Worm (Caenorhabditis elegans) whole organism, L4 larva: Measurements from ENCODE around the gene acbp-4.

ENCODE experiments used
- D1046.2 ChIP-seq: fragments of 200-800 bp; sonication (Bioruptor generic); IDR thresholded peaks from 2 replicates; pipeline ENCODE4 v1.3.6; 2022; ENCODE audit warnings: missing genetic modification characterization, missing compliant biosample characterization
- F10B5.3 ChIP-seq: sonication (generic microtip); optimal IDR thresholded peaks from 2 replicates; lab custom pipeline; 2016; ENCODE audit warnings: mild to moderate bottlenecking, missing genetic modification characterization, missing compliant biosample characterization
- F44E2.7 ChIP-seq: fragments of 200-800 bp; sonication (Bioruptor generic); IDR thresholded peaks from 2 replicates; pipeline ENCODE4 v2.1.2; 2022; ENCODE audit warnings: missing genetic modification characterization, missing compliant biosample characterization
- T20F7.1 ChIP-seq: fragments of 200-800 bp; sonication (Bioruptor generic); optimal IDR thresholded peaks from 2 replicates; lab custom pipeline; 2018; ENCODE audit warnings: mild to moderate bottlenecking, missing genetic modification characterization, missing compliant biosample characterization
- Y105C5A.15 ChIP-seq: fragments of 200-800 bp; sonication (Bioruptor generic); IDR thresholded peaks from 2 replicates; pipeline ENCODE4 v1.3.6; 2022; ENCODE audit warnings: missing genetic modification characterization, missing compliant biosample characterization
- Y48G9A.11 ChIP-seq: fragments of 200-800 bp; sonication (Bioruptor generic); IDR thresholded peaks from 2 replicates; pipeline ENCODE4 v1.3.6; 2022; ENCODE audit warnings: missing genetic modification reagents, missing genetic modification characterization, missing compliant biosample characterization
- aly-2 ChIP-seq: sonication (generic microtip); optimal IDR thresholded peaks from 2 replicates; lab custom pipeline; 2018; ENCODE audit warnings: missing biosample characterization, missing genetic modification characterization
- arid-1 ChIP-seq: fragments of 200-800 bp; sonication (Bioruptor generic); conservative IDR thresholded peaks from 2 replicates; pipeline ENCODE4 v1.3.6; 2022; ENCODE audit warnings: missing genetic modification reagents, missing genetic modification characterization, missing compliant biosample characterization
- ceh-44 ChIP-seq: fragments of 200-800 bp; sonication (Bioruptor generic); IDR thresholded peaks from 2 replicates; pipeline ENCODE4 v1.3.6; 2022; ENCODE audit warnings: missing genetic modification reagents, missing genetic modification characterization, missing compliant biosample characterization
- daf-19 ChIP-seq: fragments of 200-800 bp; sonication (Bioruptor generic); conservative IDR thresholded peaks from 2 replicates; pipeline ENCODE4 v1.3.6; 2022; ENCODE audit warnings: missing genetic modification characterization, missing compliant biosample characterization
- daf-8 ChIP-seq: fragments of 200-800 bp; sonication (Bioruptor generic); IDR thresholded peaks from 2 replicates; pipeline ENCODE4 v1.3.6; 2022; ENCODE audit warnings: missing genetic modification characterization, missing compliant biosample characterization
- dmd-6 ChIP-seq: fragments of 200-800 bp; sonication (Bioruptor generic); IDR thresholded peaks from 2 replicates; pipeline ENCODE4 v1.3.6; 2022; ENCODE audit warnings: missing genetic modification reagents, missing genetic modification characterization, missing compliant biosample characterization
- dmd-9 ChIP-seq: fragments of 200-800 bp; sonication (Bioruptor generic); IDR thresholded peaks from 2 replicates; pipeline ENCODE4 v1.3.6; 2022; ENCODE audit warnings: missing genetic modification reagents, missing genetic modification characterization, missing compliant biosample characterization
- dpl-1 ChIP-seq: fragments of 150-350 bp; optimal IDR thresholded peaks from 2 replicates; lab custom pipeline; 2014; ENCODE audit warnings: missing biosample characterization, missing genetic modification reagents, missing genetic modification characterization
- duxl-1 ChIP-seq: sonication (generic microtip); optimal IDR thresholded peaks from 2 replicates; lab custom pipeline; 2016; ENCODE audit warnings: mild to moderate bottlenecking, missing genetic modification characterization, moderate library complexity, missing compliant biosample characterization; ENCODE audit not compliant: poor library complexity
- dve-1 ChIP-seq: sonication (generic microtip); optimal IDR thresholded peaks from 2 replicates; lab custom pipeline; 2017; ENCODE audit warnings: antibody characterized with exemption, mild to moderate bottlenecking, missing genetic modification characterization, missing compliant biosample characterization; ENCODE audit not compliant: insufficient read depth
- egl-43 ChIP-seq: fragments of 200-800 bp; sonication (Bioruptor generic); IDR thresholded peaks from 2 replicates; pipeline ENCODE4 v1.3.6; 2022; ENCODE audit warnings: missing genetic modification reagents, missing genetic modification characterization, missing compliant biosample characterization
- fkh-10 ChIP-seq: fragments of 150-350 bp; optimal IDR thresholded peaks from 2 replicates; lab custom pipeline; 2014; ENCODE audit warnings: missing biosample characterization, missing genetic modification reagents, missing genetic modification characterization
- hif-1 ChIP-seq, 2 experiments: sonication (generic microtip); optimal IDR thresholded peaks; 2 replicates each; lab custom pipeline; 2016 to 2017; ENCODE audit warnings: missing compliant biosample characterization in 2 of 2, missing genetic modification characterization in 2 of 2, missing genetic modification reagents in 2 of 2, missing genotype in 2 of 2, mild to moderate bottlenecking in 1 of 2
- lin-1 ChIP-seq: fragments of 200-800 bp; sonication (Bioruptor generic); IDR thresholded peaks from 2 replicates; pipeline ENCODE4 v1.3.6; 2022; ENCODE audit warnings: missing genetic modification reagents, missing genetic modification characterization, missing compliant biosample characterization
- lir-3 ChIP-seq: sonication (generic microtip); optimal IDR thresholded peaks from 2 replicates; lab custom pipeline; 2016; ENCODE audit warnings: mild to moderate bottlenecking, missing genetic modification characterization, missing compliant biosample characterization
- lsy-2 ChIP-seq, 2 experiments: fragments of 150-350 bp in 1 of 2; sonication (generic microtip) in 1 of 2; optimal IDR thresholded peaks; 2 replicates each; lab custom pipeline; 2014 to 2017; ENCODE audit warnings: missing biosample characterization in 2 of 2, missing genetic modification characterization in 2 of 2
- madf-9 ChIP-seq: fragments of 200-800 bp; sonication (Bioruptor generic); conservative IDR thresholded peaks from 2 replicates; pipeline ENCODE4 v1.3.6; 2022; ENCODE audit warnings: missing genetic modification reagents, missing genetic modification characterization, missing compliant biosample characterization
- mdt-29 ChIP-seq: fragments of 200-800 bp; sonication (Bioruptor generic); IDR thresholded peaks from 2 replicates; pipeline ENCODE4 v1.3.6; 2022; ENCODE audit warnings: missing genetic modification reagents, missing genetic modification characterization, missing compliant biosample characterization
- mxl-2 ChIP-seq: fragments of 200-800 bp; sonication (Bioruptor generic); conservative IDR thresholded peaks from 2 replicates; pipeline ENCODE4 v1.3.6; 2022; ENCODE audit warnings: missing genetic modification reagents, missing genetic modification characterization, missing compliant biosample characterization
- mxl-3 ChIP-seq: fragments of 200-800 bp; sonication (Bioruptor generic); optimal IDR thresholded peaks from 2 replicates; lab custom pipeline; 2018; ENCODE audit warnings: mild to moderate bottlenecking, missing genetic modification characterization, missing compliant biosample characterization
- nhr-10 ChIP-seq: fragments of 150-350 bp; optimal IDR thresholded peaks from 2 replicates; lab custom pipeline; 2014; ENCODE audit warnings: missing biosample characterization, missing genetic modification characterization
- nhr-237 ChIP-seq: sonication (generic microtip); optimal IDR thresholded peaks from 2 replicates; lab custom pipeline; 2017; ENCODE audit warnings: missing biosample characterization, missing genetic modification characterization
- nhr-25 ChIP-seq: sonication (generic microtip); optimal IDR thresholded peaks from 2 replicates; lab custom pipeline; 2017; ENCODE audit warnings: missing genetic modification characterization, mild to moderate bottlenecking, missing compliant biosample characterization, antibody characterized with exemption, moderate library complexity, borderline replicate concordance; ENCODE audit not compliant: insufficient read depth
- nhr-42 ChIP-seq: fragments of 200-800 bp; sonication (Bioruptor generic); IDR thresholded peaks from 2 replicates; pipeline ENCODE4 v1.3.6; 2022; ENCODE audit warnings: missing genetic modification characterization, missing compliant biosample characterization
- rbr-2 ChIP-seq: sonication (generic microtip); optimal IDR thresholded peaks from 2 replicates; lab custom pipeline; 2016; ENCODE audit warnings: missing genotype, missing genetic modification characterization, missing compliant biosample characterization
- set-16 ChIP-seq: fragments of 200-800 bp; sonication (Bioruptor generic); IDR thresholded peaks from 2 replicates; pipeline ENCODE4 v1.3.6; 2022; ENCODE audit warnings: missing genetic modification reagents, missing genetic modification characterization, missing compliant biosample characterization
- spr-3 ChIP-seq: fragments of 200-800 bp; sonication (Bioruptor generic); optimal IDR thresholded peaks from 2 replicates; lab custom pipeline; 2018; ENCODE audit warnings: mild to moderate bottlenecking, missing genetic modification characterization, missing compliant biosample characterization
- tra-1 ChIP-seq: fragments of 200-800 bp; sonication (Bioruptor generic); IDR thresholded peaks from 2 replicates; pipeline ENCODE4 v1.3.6; 2022; ENCODE audit warnings: missing genetic modification reagents, missing genetic modification characterization, missing compliant biosample characterization
- unc-130 ChIP-seq: sonication (generic microtip); optimal IDR thresholded peaks from 2 replicates; lab custom pipeline; 2016; ENCODE audit warnings: missing genetic modification reagents, missing genetic modification characterization, missing compliant biosample characterization
- unc-39 ChIP-seq: sonication (generic microtip); optimal IDR thresholded peaks from 2 replicates; lab custom pipeline; 2017; ENCODE audit warnings: missing biosample characterization, missing genetic modification characterization
- unc-62 ChIP-seq, 3 experiments: fragments of 150-350 bp in 1 of 3; sonication (generic microtip); optimal IDR thresholded peaks in 2 of 3; peaks in 1 of 3; 1 replicate in 1 of 3; 2 replicates in 2 of 3; lab custom pipeline; 2014 to 2017; ENCODE audit warnings: missing biosample characterization in 3 of 3, missing genetic modification characterization in 3 of 3, missing genetic modification reagents in 3 of 3, missing genotype in 1 of 3
- vab-7 ChIP-seq: fragments of 200-800 bp; sonication (Bioruptor generic); IDR thresholded peaks from 2 replicates; pipeline ENCODE4 v1.3.6; 2022; ENCODE audit warnings: missing genetic modification reagents, missing genetic modification characterization, missing compliant biosample characterization
- zag-1 ChIP-seq: fragments of 150-350 bp; optimal IDR thresholded peaks from 2 replicates; lab custom pipeline; 2014; ENCODE audit warnings: missing biosample characterization, missing genetic modification characterization
- zfp-2 ChIP-seq: sonication (generic microtip); optimal IDR thresholded peaks from 2 replicates; lab custom pipeline; 2016; ENCODE audit warnings: mild to moderate bottlenecking, missing genetic modification characterization, missing compliant biosample characterization
- zip-11 ChIP-seq: fragments of 200-800 bp; sonication (Bioruptor generic); IDR thresholded peaks from 2 replicates; pipeline ENCODE4 v1.3.6; 2022; ENCODE audit warnings: missing genetic modification characterization, missing compliant biosample characterization

Gene acbp-4

ce11 chrIII:7277228-7277627 is 31.7 kb downstream of the acbp-4 start, which contains the start of the genes spot-1 and B0361.11 (continued):
- TF ChIP-seq daf-19 (GFP tag; lab: Robert Waterston, UW) (no peak), set-16 (no peak), vab-7 (GFP tag; lab: Robert Waterston, UW) (no peak), ceh-44 (GFP tag; lab: Robert Waterston, UW) (no peak), Y105C5A.15 (no peak), madf-9 (GFP tag; lab: Robert Waterston, UW) (no peak), dpl-1 (GFP tag; lab: Kevin White, UChicago) (peak; percentile 96), mxl-3 (GFP tag; lab: Kevin White, UChicago) (no peak), dmd-6 (GFP tag; lab: Robert Waterston, UW) (no peak), F10B5.3 (tag; lab: Kevin White, UChicago) (no peak), Y48G9A.11 (GFP tag; lab: Robert Waterston, UW) (no peak), unc-130 (GFP tag; lab: Kevin White, UChicago) (no peak), hif-1 (tag; optimal IDR thresholded peaks at IDR 0.05; lab: Kevin White, UChicago) (no peak), unc-62 (GFP tag; optimal IDR thresholded peaks at IDR 0.05 in 1 of 2; lab: Kevin White, UChicago) (peak in 1 of 2 experiments; percentile 30), unc-62 (tag; optimal IDR thresholded peaks at IDR 0.05; lab: Kevin White, UChicago) (no peak), lsy-2 (tag; optimal IDR thresholded peaks at IDR 0.05; lab: Kevin White, UChicago) (peak in 1 of 2 experiments; percentile 78), nhr-10 (no peak), F44E2.7 (GFP tag; lab: Robert Waterston, UW) (no peak), aly-2 (tag; lab: Kevin White, UChicago) (no peak), mdt-29 (GFP tag; lab: Robert Waterston, UW) (no peak), daf-8 (GFP tag; lab: Robert Waterston, UW) (no peak), lir-3 (tag; lab: Kevin White, UChicago) (no peak), lin-1 (GFP tag; lab: Robert Waterston, UW) (no peak), rbr-2 (tag; lab: Kevin White, UChicago) (no peak), nhr-237 (tag; lab: Kevin White, UChicago) (no peak), nhr-42 (GFP tag; lab: Robert Waterston, UW) (no peak), mxl-2 (GFP tag; lab: Robert Waterston, UW) (no peak), D1046.2 (GFP tag; lab: Robert Waterston, UW) (no peak), nhr-25 (tag; lab: Kevin White, UChicago) (no peak), zfp-2 (tag; lab: Kevin White, UChicago) (no peak), arid-1 (GFP tag; lab: Robert Waterston, UW) (no peak), T20F7.1 (GFP tag; lab: Kevin White, UChicago) (peak; percentile 56), fkh-10 (no peak), tra-1 (GFP tag; lab: Robert Waterston, UW) (no peak), zip-11 (GFP tag; lab: Robert Waterston, UW) (no peak), zag-1 (tag; lab: Kevin White, UChicago) (no peak), dve-1 (peak; percentile 52), dmd-9 (GFP tag; lab: Robert Waterston, UW) (no peak), unc-39 (tag; lab: Kevin White, UChicago) (no peak), egl-43 (GFP tag; lab: Robert Waterston, UW) (no peak), spr-3 (GFP tag; lab: Kevin White, UChicago) (no peak), duxl-1 (tag; lab: Kevin White, UChicago) (no peak)
